Fruit fly (Drosophila melanogaster): ENCODE data around the gene CG12065.
A peak's percentile ranks its signal among the peaks of the same experiment; 100 is the strongest.

The CG12065 gene

dm6 chrX:8601165-8601564 is 27.1 kb downstream of the CG12065 start (continued):
- no peak for TF ChIP-seq tx (GFP tag; optimal IDR thresholded peaks at IDR 0.05)
- peak; percentile 38 for TF ChIP-seq Xbp1 (GFP tag; optimal IDR thresholded peaks at IDR 0.05)
- peak; percentile 5 for TF ChIP-seq CG2120 (GFP tag; optimal IDR thresholded peaks at IDR 0.05)
- peak; percentile 40 for TF ChIP-seq CG18262 (tag; optimal IDR thresholded peaks at IDR 0.05)
- TF ChIP-seq nerfin-1 (tag; optimal IDR thresholded peaks at IDR 0.05): no peak
- no peak for TF ChIP-seq Gsc (GFP tag; IDR thresholded peaks at IDR 0.05)
- no peak for TF ChIP-seq CG3163 (GFP tag; optimal IDR thresholded peaks at IDR 0.05)
- TF ChIP-seq lov (optimal IDR thresholded peaks at IDR 0.05): no peak
- TF ChIP-seq lov (GFP tag; IDR thresholded peaks at IDR 0.05): 0 out of 3 replicates have a peak, but pooled peaks have one; percentile 47
- 0 out of 3 replicates have a peak, but pooled peaks have one; percentile 21 for TF ChIP-seq CG11093 (GFP tag; IDR thresholded peaks at IDR 0.05)
- TF ChIP-seq lmd (GFP tag; IDR thresholded peaks at IDR 0.05): peak; percentile 41
- TF ChIP-seq CG6175 (GFP tag; IDR thresholded peaks at IDR 0.05): no peak; the same call in 2 of the 3 replicates
- TF ChIP-seq Scr (GFP tag; IDR thresholded peaks at IDR 0.05; ENCODE audit: partially characterized antibody): no peak
- TF ChIP-seq CG5245 (GFP tag; optimal IDR thresholded peaks at IDR 0.05): peak; percentile 14
- no peak for TF ChIP-seq ssp (GFP tag; IDR thresholded peaks at IDR 0.05)
- TF ChIP-seq CG7271 (tag; optimal IDR thresholded peaks at IDR 0.05): no peak
- peak; percentile 17 for TF ChIP-seq CG16815 (GFP tag; optimal IDR thresholded peaks at IDR 0.05)
- peak; percentile 89 for TF ChIP-seq Med (GFP tag)
- no peak for TF ChIP-seq grau (tag; optimal IDR thresholded peaks at IDR 0.05)
- TF ChIP-seq CG14667 (GFP tag; IDR thresholded peaks at IDR 0.05): no peak
- no peak for TF ChIP-seq run (tag; optimal IDR thresholded peaks at IDR 0.05)
- TF ChIP-seq ewg (GFP tag; optimal IDR thresholded peaks at IDR 0.05): peak; percentile 19
- peak; percentile 33 for TF ChIP-seq CG17829 (tag; optimal IDR thresholded peaks at IDR 0.05)
- TF ChIP-seq CG16779 (GFP tag; IDR thresholded peaks at IDR 0.05): no peak
- peak; percentile 26 for TF ChIP-seq NC2β (GFP tag; optimal IDR thresholded peaks at IDR 0.05)
- 0 out of 2 replicates have a peak, but pooled peaks have one; percentile 10 for TF ChIP-seq E2f1 (GFP tag; IDR thresholded peaks at IDR 0.05)
- TF ChIP-seq CG13624 (GFP tag; optimal IDR thresholded peaks at IDR 0.05): no peak
- TF ChIP-seq CG43689 (GFP tag; IDR thresholded peaks at IDR 0.05): 0 out of 2 replicates have a peak, but pooled peaks have one; percentile 12
- no peak for TF ChIP-seq pfk (GFP tag; optimal IDR thresholded peaks at IDR 0.05)
- 0 out of 3 replicates have a peak, but pooled peaks have one; percentile 44 for TF ChIP-seq otp (GFP tag; IDR thresholded peaks at IDR 0.05)
- TF ChIP-seq Xrp1 (GFP tag; IDR thresholded peaks at IDR 0.05): peak; percentile 57; the same call in 1 of the 2 replicates
- TF ChIP-seq Doc2 (GFP tag; IDR thresholded peaks at IDR 0.05): no peak
- peak; percentile 68 for TF ChIP-seq Drgx (GFP tag; IDR thresholded peaks at IDR 0.05)
- no peak for TF ChIP-seq HmgZ (tag; optimal IDR thresholded peaks at IDR 0.05)
- TF ChIP-seq CG6791 (GFP tag; IDR thresholded peaks at IDR 0.05; ENCODE audit: partially characterized antibody): no peak
- peak; percentile 5 for TF ChIP-seq CG13775 (GFP tag; optimal IDR thresholded peaks at IDR 0.05)
- no peak for TF ChIP-seq CG4617 (GFP tag; optimal IDR thresholded peaks at IDR 0.05; ENCODE audit: borderline replicate concordance)
- TF ChIP-seq wdn (GFP tag; IDR thresholded peaks at IDR 0.05): 0 out of 2 replicates have a peak, but pooled peaks have one; percentile 11
- no peak for TF ChIP-seq kni (GFP tag; optimal IDR thresholded peaks at IDR 0.05)
- TF ChIP-seq prd (optimal IDR thresholded peaks at IDR 0.05): no peak
- peak; percentile 70 for TF ChIP-seq prd (GFP tag; IDR thresholded peaks at IDR 0.05)
- TF ChIP-seq Camta (GFP tag; optimal IDR thresholded peaks at IDR 0.05): peak; percentile 8
- TF ChIP-seq CG12769 (tag; optimal IDR thresholded peaks at IDR 0.05): no peak
- TF ChIP-seq CG31441 (GFP tag; IDR thresholded peaks at IDR 0.05): no peak
- peak; percentile 32; the same call in 1 of the 2 replicates for TF ChIP-seq CG7372 (GFP tag; IDR thresholded peaks at IDR 0.05)
- TF ChIP-seq aop (GFP tag; IDR thresholded peaks at IDR 0.05): no peak
- no peak for TF ChIP-seq ase (GFP tag; IDR thresholded peaks at IDR 0.05)
- no peak for TF ChIP-seq Atf3 (GFP tag; optimal IDR thresholded peaks at IDR 0.05)
- no peak for TF ChIP-seq HLHmδ (GFP tag; optimal IDR thresholded peaks at IDR 0.05)
- peak; percentile 21 for TF ChIP-seq org-1 (GFP tag; optimal IDR thresholded peaks at IDR 0.05)
- no peak for TF ChIP-seq tio (GFP tag; optimal IDR thresholded peaks at IDR 0.05)
- TF ChIP-seq slp2 (GFP tag; optimal IDR thresholded peaks at IDR 0.05): no peak

Measured in whole organism, embryonic.